Fruit fly (Drosophila melanogaster): ENCODE data around the gene baz.

- no peak for TF ChIP-seq h (GFP tag; optimal IDR thresholded peaks at IDR 0.05)
- TF ChIP-seq Hr78 (GFP tag; optimal IDR thresholded peaks at IDR 0.05), result no peak
- TF ChIP-seq Myc (optimal IDR thresholded peaks at IDR 0.05), result no peak
- TF ChIP-seq sv (GFP tag; optimal IDR thresholded peaks at IDR 0.05), result no peak
Observed at dm6 chrX:17202498-17203162, 42.8 kb downstream of the baz start, which contains the start of the genes TTLL1A and CG5070.
